Fruit fly (Drosophila melanogaster) whole organism, embryonic: ENCODE measurements around the gene Sry-alpha.

Experiments
- Atf3 ChIP-seq: fragments of 200-800 bp; sonication (Bioruptor generic); optimal IDR thresholded peaks from 3 replicates; lab custom pipeline; 2016; ENCODE audit warnings: missing biosample characterization, missing genetic modification characterization
- BEAF-32 ChIP-seq: fragments of 200-800 bp; sonication (Bioruptor generic); optimal IDR thresholded peaks from 3 replicates; lab custom pipeline; 2017; ENCODE audit warnings: missing biosample characterization, missing genetic modification characterization, mild to moderate bottlenecking, moderate library complexity, missing genetic modification reagents
- Blimp-1 ChIP-seq: fragments of 200-800 bp; sonication (Bioruptor generic); optimal IDR thresholded peaks from 3 replicates; lab custom pipeline; 2018; ENCODE audit warnings: missing biosample characterization, missing genetic modification characterization, mild to moderate bottlenecking, moderate library complexity, missing genetic modification reagents
- CG11085 ChIP-seq: fragments of 200-800 bp; sonication (Bioruptor generic); IDR thresholded peaks from 2 replicates; pipeline ENCODE4 v1.3.6; 2022; ENCODE audit warnings: missing biosample characterization, missing genetic modification characterization
- CG11093 ChIP-seq: fragments of 200-800 bp; sonication (Bioruptor generic); IDR thresholded peaks from 3 replicates; pipeline ENCODE4 v1.3.6; 2022; ENCODE audit warnings: missing biosample characterization, missing genetic modification characterization
- CG13287 ChIP-seq: fragments of 200-800 bp; sonication (Bioruptor generic); IDR thresholded peaks from 2 replicates; pipeline ENCODE4 v1.3.6; 2022; ENCODE audit warnings: missing biosample characterization, missing genetic modification characterization; ENCODE audit not compliant: partially characterized antibody
- CG13775 ChIP-seq: fragments of 200-800 bp; sonication (Bioruptor generic); optimal IDR thresholded peaks from 3 replicates; lab custom pipeline; 2017; ENCODE audit warnings: missing biosample characterization, mild to moderate bottlenecking, missing genetic modification characterization
- CG13894 ChIP-seq: fragments of 200-800 bp; sonication (Bioruptor generic); optimal IDR thresholded peaks from 3 replicates; lab custom pipeline; 2018; ENCODE audit warnings: missing biosample characterization, mild to moderate bottlenecking, missing genetic modification characterization, moderate library complexity
- CG15073 ChIP-seq: fragments of 200-800 bp; sonication (Bioruptor generic); optimal IDR thresholded peaks from 2 replicates; lab custom pipeline; 2016; ENCODE audit warnings: missing biosample characterization, missing genetic modification characterization
- CG1603 ChIP-seq: fragments of 200-800 bp; sonication (Bioruptor generic); optimal IDR thresholded peaks from 2 replicates; lab custom pipeline; 2019; ENCODE audit warnings: missing biosample characterization, mild to moderate bottlenecking, missing genetic modification characterization, moderate library complexity
- CG1647 ChIP-seq: fragments of 200-800 bp; sonication (Bioruptor generic); optimal IDR thresholded peaks from 3 replicates; lab custom pipeline; 2016; ENCODE audit warnings: missing biosample characterization, missing genetic modification characterization
- CG16863 ChIP-seq: fragments of 200-800 bp; sonication (Bioruptor generic); optimal IDR thresholded peaks from 3 replicates; lab custom pipeline; 2016; ENCODE audit warnings: missing biosample characterization, missing genetic modification characterization
- CG17612 ChIP-seq: fragments of 200-800 bp; sonication (Bioruptor generic); IDR thresholded peaks from 2 replicates; pipeline ENCODE4 v1.3.6; 2022; ENCODE audit warnings: missing biosample characterization, missing genetic modification characterization
- CG30020 ChIP-seq: fragments of 200-800 bp; optimal IDR thresholded peaks from 2 replicates; lab custom pipeline; 2019; ENCODE audit warnings: missing biosample characterization, mild to moderate bottlenecking, missing genetic modification characterization, moderate library complexity
- CG31388 ChIP-seq: fragments of 200-800 bp; sonication (Bioruptor generic); optimal IDR thresholded peaks from 2 replicates; lab custom pipeline; 2016; ENCODE audit warnings: missing biosample characterization, missing genetic modification characterization
- CG3995 ChIP-seq: fragments of 200-800 bp; sonication (Bioruptor generic); optimal IDR thresholded peaks from 3 replicates; lab custom pipeline; 2016; ENCODE audit warnings: missing biosample characterization, missing genetic modification characterization
- CG42726 ChIP-seq: fragments of 200-800 bp; sonication (Bioruptor generic); IDR thresholded peaks from 2 replicates; pipeline ENCODE4 v1.3.6; 2022; ENCODE audit warnings: missing biosample characterization, missing genetic modification characterization; ENCODE audit not compliant: partially characterized antibody
- CG5180 ChIP-seq: fragments of 200-800 bp; sonication (Bioruptor generic); optimal IDR thresholded peaks from 3 replicates; lab custom pipeline; 2017; ENCODE audit warnings: missing biosample characterization, missing genetic modification characterization, mild to moderate bottlenecking, moderate library complexity, missing genetic modification reagents
- CG7357 ChIP-seq: fragments of 200-800 bp; sonication (Bioruptor generic); IDR thresholded peaks from 3 replicates; pipeline ENCODE4 v1.3.6; 2022; ENCODE audit warnings: missing biosample characterization, missing genetic modification characterization
- CG7839 ChIP-seq: fragments of 200-800 bp; sonication (Bioruptor generic); optimal IDR thresholded peaks from 3 replicates; lab custom pipeline; 2018; ENCODE audit warnings: missing biosample characterization, mild to moderate bottlenecking, missing genetic modification characterization, moderate library complexity
- CG8089 ChIP-seq: fragments of 200-800 bp; sonication (Bioruptor generic); optimal IDR thresholded peaks from 3 replicates; lab custom pipeline; 2016; ENCODE audit warnings: missing biosample characterization, missing genetic modification characterization
- CTCF ChIP-seq: fragments of 200-800 bp; sonication (Bioruptor generic); optimal IDR thresholded peaks from 2 replicates; lab custom pipeline; 2017; ENCODE audit warnings: missing biosample characterization, mild to moderate bottlenecking, missing genetic modification characterization, moderate library complexity
- D19A ChIP-seq: fragments of 200-800 bp; optimal IDR thresholded peaks from 3 replicates; lab custom pipeline; 2019; ENCODE audit warnings: missing biosample characterization, mild to moderate bottlenecking, missing genetic modification characterization, moderate library complexity
- Dip2 ChIP-seq: fragments of 200-800 bp; sonication (Bioruptor generic); IDR thresholded peaks from 2 replicates; pipeline ENCODE4 v1.3.6; 2022; ENCODE audit warnings: missing biosample characterization, missing genetic modification characterization
- Dip3 ChIP-seq: fragments of 200-800 bp; sonication (Bioruptor generic); optimal IDR thresholded peaks from 3 replicates; lab custom pipeline; 2016; ENCODE audit warnings: missing biosample characterization, missing genetic modification characterization
- Doc2 ChIP-seq: fragments of 200-800 bp; sonication (Bioruptor generic); IDR thresholded peaks from 2 replicates; pipeline ENCODE4 v1.3.6; 2022; ENCODE audit warnings: missing biosample characterization, missing genetic modification characterization
- Drgx ChIP-seq: fragments of 200-800 bp; sonication (Bioruptor generic); IDR thresholded peaks from 2 replicates; pipeline ENCODE4 v1.3.6; 2022; ENCODE audit warnings: missing biosample characterization, missing genetic modification characterization
- HLH3B ChIP-seq: fragments of 200-800 bp; sonication (Bioruptor generic); IDR thresholded peaks from 2 replicates; pipeline ENCODE4 v1.3.6; 2022; ENCODE audit warnings: missing biosample characterization, missing genetic modification characterization
- Hand ChIP-seq: fragments of 200-800 bp; sonication (Bioruptor generic); optimal IDR thresholded peaks from 2 replicates; lab custom pipeline; 2017; ENCODE audit warnings: mild to moderate bottlenecking, missing biosample characterization, missing genetic modification reagents, missing genetic modification characterization
- Hsf ChIP-seq: fragments of 200-800 bp; sonication (Bioruptor generic); optimal IDR thresholded peaks from 3 replicates; lab custom pipeline; 2016; ENCODE audit warnings: missing biosample characterization, missing genetic modification characterization
- Mad ChIP-seq: fragments of 200-800 bp; sonication (Bioruptor generic); optimal IDR thresholded peaks from 2 replicates; lab custom pipeline; 2016; ENCODE audit warnings: missing biosample characterization, missing genetic modification characterization
- Nf-YB ChIP-seq: fragments of 200-800 bp; sonication (Bioruptor generic); optimal IDR thresholded peaks from 3 replicates; lab custom pipeline; 2019; ENCODE audit warnings: missing biosample characterization, mild to moderate bottlenecking, missing genetic modification characterization, moderate library complexity
- PHDP ChIP-seq: fragments of 200-800 bp; sonication (Bioruptor generic); optimal IDR thresholded peaks from 3 replicates; lab custom pipeline; 2018; ENCODE audit warnings: missing biosample characterization, mild to moderate bottlenecking, missing genetic modification characterization, moderate library complexity
- Scr ChIP-seq: fragments of 200-800 bp; sonication (Bioruptor generic); IDR thresholded peaks from 2 replicates; pipeline ENCODE4 v1.3.6; 2022; ENCODE audit warnings: missing biosample characterization, missing genetic modification characterization; ENCODE audit not compliant: partially characterized antibody
- Sin3A ChIP-seq: fragments of >200 bp; optimal IDR thresholded peaks from 2 replicates; lab custom pipeline; 2018
- Tbp ChIP-seq: fragments of >200 bp; optimal IDR thresholded peaks from 2 replicates; lab custom pipeline; 2018; ENCODE audit warnings: missing biosample characterization, missing genetic modification characterization
- Usf ChIP-seq: fragments of 200-800 bp; sonication (Bioruptor generic); optimal IDR thresholded peaks from 2 replicates; lab custom pipeline; 2017; ENCODE audit warnings: missing genotype, missing biosample characterization, missing genetic modification characterization
- Vsx1 ChIP-seq: fragments of 200-800 bp; sonication (Bioruptor generic); optimal IDR thresholded peaks from 2 replicates; lab custom pipeline; 2017; ENCODE audit warnings: missing biosample characterization, mild to moderate bottlenecking, missing genetic modification characterization, missing genetic modification reagents
- danr ChIP-seq: fragments of 200-800 bp; sonication (Bioruptor generic); IDR thresholded peaks from 2 replicates; pipeline ENCODE4 v1.3.6; 2022; ENCODE audit warnings: missing biosample characterization, missing genetic modification characterization
- dm ChIP-seq: fragments of 200-800 bp; sonication (Bioruptor generic); optimal IDR thresholded peaks from 3 replicates; lab custom pipeline; 2016; ENCODE audit warnings: missing biosample characterization, missing genetic modification characterization
- fru ChIP-seq: fragments of >200 bp; optimal IDR thresholded peaks from 2 replicates; lab custom pipeline; 2017
- gce ChIP-seq: fragments of 200-800 bp; sonication (Bioruptor generic); IDR thresholded peaks from 3 replicates; pipeline ENCODE4 v1.3.6; 2022; ENCODE audit warnings: missing biosample characterization, missing genetic modification characterization
- grau ChIP-seq: fragments of 200-800 bp; optimal IDR thresholded peaks from 3 replicates; lab custom pipeline; 2019; ENCODE audit warnings: missing biosample characterization, mild to moderate bottlenecking, missing genetic modification characterization, moderate library complexity
- mam ChIP-seq: fragments of 200-800 bp; sonication (Bioruptor generic); optimal IDR thresholded peaks from 3 replicates; lab custom pipeline; 2016; ENCODE audit warnings: missing biosample characterization, missing genetic modification characterization
- pum ChIP-seq: fragments of 200-800 bp; sonication (Bioruptor generic); optimal IDR thresholded peaks from 2 replicates; lab custom pipeline; 2016; ENCODE audit warnings: missing biosample characterization, missing genetic modification characterization
- row ChIP-seq: fragments of 200-800 bp; sonication (Bioruptor generic); IDR thresholded peaks from 3 replicates; pipeline ENCODE4 v1.3.6; 2022; ENCODE audit warnings: missing biosample characterization, missing genetic modification characterization
- sc ChIP-seq, 3 experiments: fragments of >200 bp in 2 of 3; fragments of 200-800 bp in 1 of 3; sonication (Bioruptor generic) in 1 of 3; optimal IDR thresholded peaks; 2 replicates in 2 of 3; 3 replicates in 1 of 3; lab custom pipeline; 2017; ENCODE audit warnings: mild to moderate bottlenecking in 1 of 3, missing biosample characterization in 1 of 3, missing genetic modification characterization in 1 of 3, missing genetic modification reagents in 1 of 3
- slp2 ChIP-seq: fragments of 200-800 bp; sonication (Bioruptor generic); optimal IDR thresholded peaks from 2 replicates; lab custom pipeline; 2016; ENCODE audit warnings: missing biosample characterization, missing genetic modification characterization
- sob ChIP-seq: fragments of 200-800 bp; sonication (Bioruptor generic); IDR thresholded peaks from 2 replicates; pipeline ENCODE4 v1.3.6; 2022; ENCODE audit warnings: missing biosample characterization, missing genetic modification characterization
- tgo ChIP-seq: fragments of 200-800 bp; sonication (Bioruptor generic); IDR thresholded peaks from 3 replicates; pipeline ENCODE4 v1.3.6; 2022; ENCODE audit warnings: missing biosample characterization, missing genetic modification characterization
- wek ChIP-seq: fragments of 200-800 bp; sonication (Bioruptor generic); optimal IDR thresholded peaks from 3 replicates; lab custom pipeline; 2018; ENCODE audit warnings: missing biosample characterization, mild to moderate bottlenecking, missing genetic modification characterization, moderate library complexity
- zfh1 ChIP-seq: fragments of 200-800 bp; sonication (Bioruptor generic); IDR thresholded peaks from 3 replicates; pipeline ENCODE4 v1.3.6; 2022; ENCODE audit warnings: missing biosample characterization, missing genetic modification characterization

Gene Sry-alpha

dm6 chr3R:30055915-30056544, 16.5 kb downstream of the Sry-alpha start, which contains the start of the genes Rpp14b and spn-A (continued):
- TF ChIP-seq CG3995 (GFP tag; lab: Kevin White, UChicago) (peak; percentile 1), CG30020 (tag; lab: Kevin White, UChicago) (no peak), row (GFP tag; lab: Robert Waterston, UW) (peak; percentile 88), CG13894 (tag; lab: Kevin White, UChicago) (no peak), sc (optimal IDR thresholded peaks at IDR 0.05; lab: Kevin White, UChicago) (no peak), sc (GFP tag; optimal IDR thresholded peaks at IDR 0.05; lab: Kevin White, UChicago) (no peak), CG11093 (no peak), CTCF (GFP tag; lab: Kevin White, UChicago) (no peak), D19A (tag; lab: Kevin White, UChicago) (no peak), tgo (peak; percentile 35; the same call in 1 of the 3 replicates), Doc2 (no peak), Nf-YB (GFP tag; lab: Kevin White, UChicago) (no peak), CG1603 (tag; lab: Kevin White, UChicago) (peak; percentile 36), CG31388 (GFP tag; lab: Kevin White, UChicago) (no peak), Dip2 (GFP tag; lab: Robert Waterston, UW) (no peak), zfh1 (no peak), grau (tag; lab: Kevin White, UChicago) (peak; percentile 97), Hsf (no peak), Dip3 (GFP tag; lab: Kevin White, UChicago) (no peak), CG42726 (no peak), Drgx (GFP tag; lab: Robert Waterston, UW) (0 out of 2 replicates have a peak, but pooled peaks have one; percentile 25), CG16863 (GFP tag; lab: Kevin White, UChicago) (no peak), Vsx1 (no peak), Sin3A (lab: Kevin White, UChicago) (peak; percentile 0), Blimp-1 (GFP tag; lab: Kevin White, UChicago) (no peak), CG15073 (GFP tag; lab: Kevin White, UChicago) (no peak), pum (GFP tag; lab: Kevin White, UChicago) (no peak), dm (GFP tag; lab: Kevin White, UChicago) (no peak), BEAF-32 (peak; percentile 33), CG1647 (GFP tag; lab: Kevin White, UChicago) (no peak), Tbp (GFP tag; lab: Kevin White, UChicago) (no peak), Atf3 (no peak), wek (no peak), mam (GFP tag; lab: Kevin White, UChicago) (peak; percentile 17), Usf (GFP tag; lab: Kevin White, UChicago) (no peak), sob (peak; percentile 26; the same call in 1 of the 2 replicates), Hand (GFP tag; lab: Kevin White, UChicago) (no peak), slp2 (no peak), danr (GFP tag; lab: Robert Waterston, UW) (no peak), CG13775 (GFP tag; lab: Kevin White, UChicago) (peak; percentile 40), fru (lab: Kevin White, UChicago) (no peak), CG8089 (GFP tag; lab: Kevin White, UChicago) (no peak), CG17612 (GFP tag; lab: Robert Waterston, UW) (no peak), Scr (GFP tag; lab: Robert Waterston, UW) (no peak), PHDP (tag; lab: Kevin White, UChicago) (no peak), Mad (GFP tag; lab: Kevin White, UChicago) (peak; percentile 13), CG5180 (GFP tag; lab: Kevin White, UChicago) (no peak), CG7357 (GFP tag; lab: Robert Waterston, UW) (no peak), HLH3B (GFP tag; lab: Robert Waterston, UW) (no peak), CG7839 (tag; lab: Kevin White, UChicago) (no peak), CG11085 (GFP tag; lab: Robert Waterston, UW) (no peak), CG13287 (GFP tag; lab: Robert Waterston, UW) (no peak), gce (GFP tag; lab: Robert Waterston, UW) (no peak)
